Worm (Caenorhabditis elegans): ENCODE results near the gene mrpl-41.

DNA sequence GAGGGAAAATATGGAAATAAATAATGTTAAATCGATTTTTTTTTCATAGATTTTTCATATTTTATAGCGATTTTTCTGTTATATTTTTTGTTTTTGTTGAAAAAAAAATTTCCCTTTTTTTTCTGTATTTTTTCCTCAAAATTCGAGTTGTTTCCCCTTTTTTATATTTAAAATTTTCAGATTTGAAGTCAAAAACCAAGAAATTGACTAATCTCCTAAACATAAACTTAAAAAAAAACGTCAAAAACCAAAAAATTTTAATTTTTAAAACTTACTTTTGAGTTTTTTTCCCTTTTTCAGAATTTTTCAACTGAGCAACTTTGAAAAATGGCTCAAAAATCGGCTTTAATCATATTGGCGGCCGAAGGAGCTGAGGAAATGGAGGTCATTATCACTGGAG lies 1.5 kb downstream of the mrpl-41 start, which contains the start of gene djr-1.1:
- TF ChIP-seq unc-62 (GFP tag; optimal IDR thresholded peaks at IDR 0.05) (no peak), ztf-4 (tag; optimal IDR thresholded peaks at IDR 0.05) (no peak)
